Fruit fly (Drosophila melanogaster) whole organism, larva: ENCODE measurements around the gene comt.

Experiments used
- noc ChIP-seq: fragments of 200-800 bp; sonication (Bioruptor generic); optimal IDR thresholded peaks from 3 replicates; lab custom pipeline; 2019; ENCODE audit warnings: missing biosample characterization, mild to moderate bottlenecking, missing genetic modification characterization, moderate library complexity

Gene comt

DNA sequence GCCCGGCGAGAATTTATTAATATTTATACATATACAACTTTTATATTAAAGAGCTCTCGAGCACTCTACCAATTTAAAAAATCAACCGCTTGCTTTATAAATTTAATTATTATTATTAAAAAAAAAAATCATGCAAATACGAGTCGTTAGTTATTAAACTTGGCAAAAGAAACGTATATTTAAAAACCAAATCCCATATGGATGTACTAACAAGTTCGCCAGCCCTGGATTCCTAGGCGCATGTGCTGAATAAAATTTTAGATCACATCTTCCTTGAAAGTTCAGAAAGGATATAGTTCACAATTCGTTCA lies at the start of gene comt:
Gene comt (plus strand): TSS at position 265 of the 311 bp plus-strand sequence.
- TF ChIP-seq noc (tag; lab: Kevin White, UChicago) = no peak

DNA sequence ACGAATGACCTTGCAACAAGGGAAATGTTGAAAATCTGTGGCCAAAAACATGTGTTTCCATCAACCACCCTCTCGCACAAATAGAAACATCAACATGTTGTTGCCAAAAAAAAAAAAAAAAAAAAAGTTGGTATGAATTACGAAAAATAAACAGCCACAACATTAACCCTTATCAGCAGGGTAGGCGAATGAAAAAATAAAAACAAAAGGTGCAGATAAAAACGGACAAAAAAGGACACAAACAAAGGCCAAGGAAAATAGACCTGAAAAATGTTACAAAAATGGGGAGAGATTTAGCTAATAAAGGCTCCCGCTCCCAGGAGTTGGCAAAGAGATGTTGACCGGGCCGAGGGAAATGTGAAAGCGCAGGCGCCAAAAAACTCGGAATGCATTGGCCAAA lies 49.4 kb upstream of the comt start:
- TF ChIP-seq noc (tag; lab: Kevin White, UChicago) = no peak

DNA sequence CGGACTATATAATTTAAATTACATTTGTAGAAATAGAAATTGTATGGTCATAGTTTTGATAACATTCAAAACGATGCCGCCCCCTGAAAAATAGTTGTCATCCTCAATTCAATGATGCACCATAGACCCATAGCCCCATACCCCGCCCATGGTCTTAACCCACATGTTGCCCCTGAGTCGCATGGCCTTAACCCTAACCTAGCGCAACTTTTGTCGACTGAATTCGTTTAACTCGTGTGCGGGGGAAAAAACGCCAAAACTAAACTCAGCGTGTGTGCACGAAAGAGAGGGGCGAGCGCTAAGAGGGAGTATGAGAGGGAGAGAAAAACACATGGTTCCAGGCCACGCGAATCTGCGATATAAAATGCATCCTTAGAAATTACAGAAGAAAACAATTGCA lies 48.4 kb upstream of the comt start:
- TF ChIP-seq noc (tag; lab: Kevin White, UChicago) = no peak

DNA sequence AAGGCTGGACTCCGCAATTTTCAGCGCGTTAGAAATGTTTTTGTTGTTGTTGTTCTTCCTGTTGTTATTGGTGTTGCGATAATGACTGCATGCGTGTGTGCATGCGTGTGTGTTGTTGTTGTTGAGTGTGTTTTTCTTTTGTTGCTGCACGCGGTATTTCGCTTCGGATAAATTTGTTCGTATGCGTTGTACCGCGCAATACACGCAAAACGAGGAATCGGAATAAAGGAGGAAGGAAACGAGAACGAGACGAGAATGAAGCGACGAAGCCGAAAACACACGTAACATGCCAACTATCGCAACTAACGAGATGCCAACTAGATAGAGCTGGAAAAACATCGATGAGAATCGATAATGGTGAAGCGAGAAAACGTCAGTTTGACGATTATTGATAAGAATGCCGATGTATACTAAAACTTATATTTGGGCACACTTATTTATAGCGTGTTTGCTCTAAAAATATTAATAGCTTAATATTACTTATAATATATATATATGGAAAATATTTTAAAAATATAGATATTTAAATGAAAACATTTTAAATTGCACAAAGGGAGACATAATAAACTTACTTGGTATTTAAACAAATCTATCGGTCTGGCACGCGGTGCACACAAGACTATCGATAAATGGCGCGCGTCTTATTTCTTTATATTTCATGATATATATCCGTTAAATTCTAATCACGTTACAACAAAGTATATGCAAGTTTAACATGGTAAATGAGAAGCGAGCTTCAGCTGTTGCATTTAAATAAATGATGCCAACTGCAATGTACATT lies 47.3 kb upstream of the comt start, which contains the start of gene sno:
Gene sno (minus strand): TSS at position 318 of the 781 bp plus-strand sequence.
- TF ChIP-seq noc (tag; lab: Kevin White, UChicago) = no peak

DNA sequence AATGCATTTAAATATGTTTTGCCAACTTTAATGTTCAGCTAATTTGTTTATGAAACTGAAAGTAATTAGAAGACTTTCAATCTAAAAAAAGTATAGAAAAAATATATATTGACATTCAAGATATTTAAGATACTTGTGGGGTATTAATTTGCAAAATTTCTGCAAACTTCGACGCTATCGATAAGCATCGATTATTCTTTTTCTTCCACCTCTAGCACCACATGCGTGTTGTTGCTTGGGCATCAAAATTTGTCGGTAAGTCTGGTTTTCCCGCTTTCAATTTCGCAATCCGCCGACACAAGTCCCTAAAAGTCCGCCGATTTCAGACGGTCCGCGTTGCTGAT lies 46.7 kb upstream of the comt start, which contains the start of gene REG:
Gene REG (plus strand): TSS at position 188 of the 344 bp plus-strand sequence.
- no peak for TF ChIP-seq noc (tag; lab: Kevin White, UChicago)

DNA sequence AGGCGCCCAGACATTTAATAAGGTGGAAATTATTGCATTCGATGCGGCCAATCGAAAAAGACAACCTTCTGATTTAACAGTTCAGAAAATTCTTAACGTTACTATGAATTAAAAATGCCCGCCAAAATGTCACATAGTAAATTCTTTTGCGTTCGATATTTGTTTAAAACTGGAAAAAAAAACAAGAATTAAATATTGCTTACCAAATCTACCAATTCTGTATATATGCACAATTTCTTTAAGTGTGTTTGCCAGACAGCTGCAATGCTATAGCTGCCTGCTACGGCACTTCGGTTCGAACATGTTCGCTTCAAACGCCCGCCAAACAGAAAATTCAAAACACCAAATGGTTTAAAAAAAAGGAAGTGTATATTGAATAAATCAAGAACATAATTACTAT lies 44.8 kb upstream of the comt start:
- no peak for TF ChIP-seq noc (tag; lab: Kevin White, UChicago)

DNA sequence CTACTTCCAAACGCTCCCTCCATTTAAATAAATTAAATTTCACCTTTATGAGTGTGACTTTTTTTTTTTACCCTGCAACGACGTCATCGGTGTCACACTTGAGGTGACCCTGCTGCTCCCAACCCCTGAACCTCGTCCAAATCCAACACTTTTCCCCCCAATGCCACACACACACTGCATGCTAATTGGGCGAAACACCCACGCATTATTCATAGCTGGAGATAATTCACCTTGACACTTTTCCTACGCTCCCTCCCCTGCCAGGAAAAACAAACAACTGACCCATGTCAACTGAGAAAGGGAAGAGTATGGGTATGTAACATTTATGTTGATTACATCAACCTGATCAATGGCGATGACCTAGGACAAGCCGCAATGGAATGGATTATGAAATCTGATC lies 39.5 kb upstream of the comt start:
- TF ChIP-seq noc (tag; lab: Kevin White, UChicago) = no peak

DNA sequence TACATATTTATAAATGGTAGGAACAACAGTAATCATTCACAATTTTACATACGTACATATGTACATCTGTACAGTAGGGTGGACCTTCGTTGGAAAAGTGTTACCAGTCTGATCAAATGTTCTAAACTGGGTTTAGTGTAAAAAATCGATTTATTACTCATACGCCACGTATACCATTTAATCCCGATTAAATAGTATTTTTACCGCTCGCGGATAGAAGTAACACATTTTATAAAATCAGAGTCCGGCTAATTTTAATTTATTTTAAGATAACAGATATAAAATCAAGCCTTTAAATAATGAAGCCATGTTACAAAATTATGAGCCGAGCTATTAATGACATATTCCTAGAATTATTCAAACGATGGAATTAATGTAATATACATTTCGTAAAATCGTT lies 38.4 kb upstream of the comt start:
- no peak for TF ChIP-seq noc (tag; lab: Kevin White, UChicago)

DNA sequence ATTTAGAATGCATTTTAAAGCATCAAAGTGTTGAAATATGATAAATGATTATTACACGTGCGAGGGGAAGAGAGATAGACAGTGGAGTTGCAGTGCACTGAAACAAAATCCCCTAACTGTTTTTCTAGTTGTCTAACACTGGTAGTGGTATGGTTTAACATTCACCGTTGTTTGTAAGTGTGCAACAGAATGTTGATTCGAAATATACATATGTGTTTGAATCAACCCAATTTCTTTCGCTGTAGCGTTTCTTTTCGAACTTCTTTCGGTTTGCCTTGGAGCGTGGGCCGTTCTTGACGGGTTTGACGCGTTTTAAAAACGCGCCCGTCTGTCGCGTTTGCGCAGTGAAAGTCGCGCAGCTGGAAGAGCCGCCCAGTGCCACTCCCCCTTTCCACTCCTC lies 37.5 kb upstream of the comt start:
- no peak for TF ChIP-seq noc (tag; lab: Kevin White, UChicago)

DNA sequence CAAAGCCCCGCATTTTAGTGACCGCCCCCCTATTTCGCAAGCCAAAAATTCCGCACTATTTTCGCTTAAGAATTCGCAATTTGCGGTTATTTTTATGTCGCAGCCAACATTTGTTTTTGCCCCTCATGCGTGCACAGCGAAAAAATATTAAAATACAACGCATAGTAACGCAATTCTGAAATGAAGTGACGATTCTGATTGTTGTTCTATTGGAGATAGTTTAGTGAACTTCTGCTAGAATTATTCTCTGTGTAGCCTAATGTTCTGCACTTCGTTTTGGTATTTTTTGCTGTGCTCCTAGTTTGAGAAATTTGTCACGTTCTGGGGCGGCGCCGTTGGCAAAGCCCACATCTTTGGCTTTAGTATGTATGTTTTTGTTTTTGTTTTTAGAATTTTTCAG lies 37.0 kb upstream of the comt start:
- no peak for TF ChIP-seq noc (tag; lab: Kevin White, UChicago)

DNA sequence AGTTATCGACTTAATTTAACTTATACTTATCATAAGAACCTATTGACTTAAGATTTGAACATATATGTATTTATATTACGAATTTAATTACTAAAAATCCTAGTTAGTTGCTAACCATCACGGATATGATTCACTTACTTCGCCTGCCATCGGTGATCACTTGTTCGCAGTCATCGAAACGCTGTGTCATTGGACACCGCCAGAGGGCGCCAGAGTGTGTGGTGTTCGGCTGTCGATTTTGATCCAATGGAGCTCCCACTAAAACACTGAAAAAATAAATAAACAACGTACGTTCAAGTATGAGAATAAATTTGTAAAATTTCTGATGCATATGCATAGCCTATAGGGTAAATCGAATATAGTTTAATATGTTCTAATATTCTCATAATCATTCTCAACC lies 34.0 kb upstream of the comt start:
- no peak for TF ChIP-seq noc (tag; lab: Kevin White, UChicago)

DNA sequence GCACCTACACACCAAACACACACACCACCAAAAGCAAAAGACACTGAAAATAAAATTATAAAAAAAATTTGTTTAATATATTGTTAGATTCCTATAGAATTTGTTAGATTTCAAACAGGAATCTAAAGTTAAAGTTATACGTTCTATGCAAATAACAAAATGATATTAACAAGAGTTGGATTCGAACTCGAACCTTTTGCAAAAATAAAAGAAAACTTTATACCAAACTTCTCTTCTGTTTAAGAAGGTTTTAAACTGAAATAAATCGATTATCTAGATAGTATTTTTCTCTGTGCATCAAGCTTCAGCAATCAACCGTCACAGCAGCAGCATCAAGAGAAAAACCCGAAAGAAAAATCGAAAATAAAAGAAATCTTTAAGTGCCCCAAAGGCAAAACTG lies 32.3 kb upstream of the comt start:
- no peak for TF ChIP-seq noc (tag; lab: Kevin White, UChicago)

DNA sequence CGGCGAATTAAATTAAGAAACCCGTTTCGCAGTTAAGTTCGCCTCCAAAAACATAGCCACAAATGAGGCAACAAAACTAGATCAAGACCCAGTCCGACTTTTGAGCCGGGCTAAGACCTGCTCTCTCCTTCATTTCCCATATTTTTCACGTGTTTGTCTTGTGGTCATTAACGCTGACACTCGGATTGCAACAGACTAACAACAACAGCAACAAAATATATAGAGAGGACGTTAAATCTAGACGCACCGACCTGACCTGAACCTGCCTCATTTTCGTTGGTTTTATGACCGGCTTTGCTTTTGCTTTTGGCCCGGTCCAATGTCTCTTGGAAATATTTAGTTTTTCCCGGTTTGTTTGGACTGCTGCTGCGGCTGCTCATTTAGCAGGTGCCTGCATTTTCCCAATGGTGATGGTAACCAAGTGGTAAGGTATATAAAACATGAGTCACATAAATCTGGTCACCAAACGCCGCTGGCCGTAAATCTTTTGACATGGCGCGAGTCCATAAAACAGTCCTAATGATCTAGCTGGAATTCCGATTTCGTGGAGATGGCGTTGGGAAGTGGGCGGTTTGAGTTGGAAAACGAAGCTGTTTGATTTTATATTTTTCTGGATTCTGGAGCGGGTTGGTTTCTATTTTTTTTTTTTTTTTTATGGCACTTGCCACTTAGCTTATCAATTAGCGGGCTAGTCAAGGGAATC lies 31.2 kb upstream of the comt start:
- no peak for TF ChIP-seq noc (tag; lab: Kevin White, UChicago)

DNA sequence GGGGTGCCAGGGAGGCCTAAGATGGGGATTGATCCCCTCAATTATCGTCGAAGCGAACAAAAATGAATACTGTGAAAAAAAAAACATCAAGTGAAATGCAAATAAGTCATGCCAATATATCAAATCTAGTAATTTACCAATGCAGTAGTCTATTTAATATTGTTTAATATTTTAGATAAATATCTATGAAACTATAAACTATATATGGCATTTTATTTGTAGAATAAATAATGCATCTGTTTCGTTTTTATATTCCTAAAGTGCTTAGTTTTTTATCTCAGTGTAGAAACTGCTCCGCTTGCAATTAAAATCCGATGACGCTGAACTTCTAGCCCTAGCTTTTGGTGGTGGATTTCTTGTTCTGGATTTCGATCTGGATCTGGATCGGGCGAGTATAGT lies 30.6 kb upstream of the comt start:
- no peak for TF ChIP-seq noc (tag; lab: Kevin White, UChicago)

DNA sequence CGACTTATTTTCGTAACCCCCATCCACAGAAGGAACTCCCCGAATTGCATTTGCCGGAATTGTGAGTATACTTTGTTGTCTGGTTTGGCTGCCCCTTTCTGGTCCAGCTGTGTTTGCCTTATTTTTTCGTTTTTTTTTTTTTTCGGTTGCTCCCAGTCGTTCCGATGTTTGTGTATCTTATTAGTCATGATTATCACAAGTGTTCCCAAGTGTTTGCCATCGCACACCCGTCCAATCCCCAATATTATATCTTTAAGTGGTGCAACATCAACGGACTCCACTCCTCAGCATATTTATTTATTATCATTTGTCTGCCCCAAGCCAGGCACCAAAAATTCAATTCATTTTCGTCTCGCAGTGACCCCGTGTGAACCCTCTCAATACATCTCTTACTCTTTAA lies 29.6 kb upstream of the comt start:
- no peak for TF ChIP-seq noc (tag; lab: Kevin White, UChicago)

DNA sequence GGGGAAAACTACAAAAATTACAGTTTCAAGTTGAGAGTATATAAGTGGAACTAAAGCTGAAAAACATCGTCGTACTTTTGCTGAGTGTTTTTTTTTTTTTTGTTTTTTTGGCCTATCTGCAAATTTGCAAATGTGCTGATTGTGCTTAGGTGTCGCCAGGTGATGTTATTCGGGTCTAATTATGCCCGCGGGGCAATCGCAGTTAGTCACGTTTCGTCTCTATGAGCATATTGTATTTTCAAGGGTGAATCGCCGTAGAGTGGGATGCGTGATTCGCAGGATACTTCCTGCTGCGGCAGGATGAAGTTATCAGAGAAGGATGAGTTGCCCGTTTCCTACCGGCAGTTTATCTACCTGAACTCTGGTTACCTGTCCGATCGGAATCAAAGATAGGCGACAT lies 29.0 kb upstream of the comt start:
- TF ChIP-seq noc (tag; lab: Kevin White, UChicago) = no peak

DNA sequence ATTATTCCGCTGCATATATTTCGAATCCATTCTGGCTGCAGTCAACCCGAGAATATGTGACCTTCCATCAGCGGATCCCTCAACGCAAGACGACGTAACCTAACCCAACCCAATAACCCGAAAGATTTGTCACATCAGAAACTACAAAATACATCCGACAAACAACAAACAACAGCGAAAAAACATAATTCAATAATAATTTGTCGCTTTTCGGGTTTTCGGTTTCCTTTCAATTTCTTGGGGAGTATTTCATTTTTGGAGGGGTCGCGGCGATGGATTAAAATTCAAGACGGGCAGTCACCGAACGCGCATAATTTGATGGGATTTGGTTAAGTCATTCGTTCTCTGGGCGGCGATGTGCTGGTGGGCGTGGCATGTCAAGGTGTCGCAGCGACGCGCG lies 27.8 kb upstream of the comt start:
- no peak for TF ChIP-seq noc (tag; lab: Kevin White, UChicago)
